Worm (Caenorhabditis elegans): ENCODE data around the gene tag-322.

tag-322 gene

DNA sequence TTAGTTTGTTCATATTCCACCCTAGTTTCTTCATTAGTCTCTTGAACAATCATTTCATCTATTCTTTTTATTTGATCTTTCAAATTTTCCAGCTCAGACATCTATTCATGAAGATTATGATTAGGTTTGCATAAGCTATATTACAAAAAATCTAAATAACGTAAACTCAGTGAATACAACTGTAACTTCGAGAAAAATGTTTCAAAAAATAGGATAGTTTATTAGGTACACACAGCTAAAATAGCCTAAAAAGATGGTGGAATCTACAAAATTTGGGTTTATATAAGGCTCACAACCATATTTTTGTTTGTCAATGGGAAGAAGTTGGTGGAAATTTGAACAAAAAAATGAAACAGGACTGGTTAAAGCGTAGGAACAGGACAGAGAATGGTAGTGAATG is 27.4 kb upstream of the tag-322 start, which contains the start of gene zgpa-1:
TSS of gene zgpa-1 (minus strand) at position 101 of the 400 bp plus-strand sequence.
- TF ChIP-seq nhr-42 (GFP tag; IDR thresholded peaks at IDR 0.05) = no peak
- TF ChIP-seq aha-1 (tag) = peak; percentile 88
- peak; percentile 2 for TF ChIP-seq dve-1 (tag; optimal IDR thresholded peaks at IDR 0.05; ENCODE audit: insufficient read depth)

DNA sequence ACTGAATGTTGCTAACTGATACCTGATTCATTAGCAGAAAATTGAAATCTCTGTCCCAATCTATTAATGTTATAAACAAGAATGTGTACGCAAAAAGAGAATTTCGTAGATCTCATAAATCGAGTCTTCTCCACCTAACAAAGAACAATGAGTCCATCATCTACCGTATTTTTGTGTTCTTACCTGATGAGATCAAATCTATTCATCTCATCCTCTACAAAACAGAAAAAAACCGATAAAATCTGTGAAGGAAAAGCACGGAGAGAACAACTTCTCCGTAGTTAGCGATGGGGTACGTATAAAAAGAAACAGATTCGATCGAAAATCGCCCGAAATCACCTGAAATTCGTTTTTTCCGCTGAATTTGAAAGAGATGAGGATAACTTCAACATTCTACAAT is 23.2 kb upstream of the tag-322 start, which contains the start of gene C33H5.1:
TSS of gene C33H5.1 (plus strand) at position 330 of the 400 bp plus-strand sequence.
- TF ChIP-seq dpl-1 (GFP tag; optimal IDR thresholded peaks at IDR 0.05) = no peak
- peak; percentile 70 for TF ChIP-seq aha-1 (tag)

DNA sequence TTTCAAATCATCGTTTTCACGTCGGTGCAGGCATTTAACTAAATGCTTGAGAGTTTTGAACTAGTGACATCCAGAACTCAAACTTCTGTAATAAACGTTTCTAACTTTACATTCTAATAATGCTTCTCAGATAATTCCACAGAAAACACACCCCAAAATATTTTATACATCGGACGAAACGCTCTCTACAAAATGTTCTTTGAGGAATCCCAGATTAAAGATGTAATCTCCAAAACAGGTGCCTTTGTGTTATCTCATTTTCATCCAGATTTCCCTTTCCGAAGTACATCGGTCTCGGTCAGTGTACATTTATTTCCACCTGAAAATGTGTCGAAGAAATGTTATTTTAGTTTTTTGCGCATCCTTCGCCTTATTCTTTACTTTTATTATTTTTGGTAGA is 19.4 kb upstream of the tag-322 start, which contains the start of gene C33H5.2:
TSS of gene C33H5.2 (plus strand) at position 301 of the 400 bp plus-strand sequence.
- TF ChIP-seq lir-3 (tag; optimal IDR thresholded peaks at IDR 0.05) = no peak
- no peak for TF ChIP-seq Y75B8A.6 (GFP tag; IDR thresholded peaks at IDR 0.05)
- no peak for TF ChIP-seq unc-39 (tag; optimal IDR thresholded peaks at IDR 0.05)
- no peak for TF ChIP-seq lin-38 (GFP tag; IDR thresholded peaks at IDR 0.05)
- no peak for TF ChIP-seq nhr-42 (GFP tag; IDR thresholded peaks at IDR 0.05)
- no peak for TF ChIP-seq F26F4.8 (GFP tag; conservative IDR thresholded peaks at IDR 0.05)
- no peak for TF ChIP-seq egl-27 (tag; optimal IDR thresholded peaks at IDR 0.05)
- TF ChIP-seq zip-11 (GFP tag; IDR thresholded peaks at IDR 0.05) = no peak

DNA sequence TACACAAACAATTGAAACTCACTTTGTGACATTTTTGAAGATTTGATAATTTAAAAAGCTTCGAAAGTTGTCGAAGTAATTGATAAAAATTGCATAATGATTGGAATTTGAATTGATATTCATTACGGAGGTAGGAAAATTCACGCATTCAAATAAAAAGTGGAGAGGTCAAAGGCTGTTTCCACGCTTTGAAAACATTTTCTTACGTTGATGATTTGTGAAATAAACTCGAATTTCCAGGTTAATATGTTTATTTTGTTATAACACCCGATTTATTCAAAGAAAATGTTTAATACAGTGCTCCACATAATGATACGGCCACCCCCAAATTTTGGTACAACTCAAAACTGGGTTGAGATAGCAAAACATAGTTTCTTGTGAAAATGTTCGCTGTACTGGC is 17.9 kb upstream of the tag-322 start, which contains the start of gene C33H5.16:
TSS of gene C33H5.16 (minus strand) at position 101 of the 400 bp plus-strand sequence.
- TF ChIP-seq ceh-20 (GFP tag; IDR thresholded peaks at IDR 0.05) = no peak
- no peak for TF ChIP-seq lsy-2 (tag; optimal IDR thresholded peaks at IDR 0.05)
- no peak for TF ChIP-seq nhr-42 (GFP tag; IDR thresholded peaks at IDR 0.05)

DNA sequence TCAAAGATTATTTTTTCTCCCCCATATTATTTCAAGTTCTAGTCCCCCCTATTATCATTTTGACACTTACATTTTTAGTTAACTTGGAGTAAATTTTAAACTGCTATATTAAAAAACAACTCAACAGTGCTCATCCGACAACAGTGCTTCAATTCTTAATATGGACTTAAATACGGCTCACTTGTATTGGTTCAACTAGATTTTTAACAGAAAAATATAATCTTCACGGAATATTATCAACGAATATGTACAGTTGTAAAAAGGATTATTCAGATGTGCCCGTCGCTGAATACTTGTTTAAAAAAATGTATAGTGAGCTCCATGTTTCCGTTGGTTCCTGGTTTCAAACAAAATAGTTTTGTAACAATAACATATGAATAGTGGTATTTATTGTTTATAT is 15.0 kb upstream of the tag-322 start:
- TF ChIP-seq cey-2 (tag; optimal IDR thresholded peaks at IDR 0.05; ENCODE audit: borderline replicate concordance, insufficient read depth) (no peak), daf-16 (GFP tag; optimal IDR thresholded peaks at IDR 0.05) (no peak), daf-16 (tag; optimal IDR thresholded peaks at IDR 0.05) (no peak), snpc-4 (tag; optimal IDR thresholded peaks at IDR 0.05) (no peak), snpc-1.2 (GFP tag; IDR thresholded peaks at IDR 0.05) (peak; percentile 61), T26A8.4 (GFP tag; IDR thresholded peaks at IDR 0.05) (no peak), hlh-11 (tag; optimal IDR thresholded peaks at IDR 0.05) (no peak), rbr-2 (tag; optimal IDR thresholded peaks at IDR 0.05) (no peak), F49E8.2 (tag; optimal IDR thresholded peaks at IDR 0.05; ENCODE audit: borderline replicate concordance) (peak; percentile 21), hmg-1.1 (GFP tag; IDR thresholded peaks at IDR 0.05) (no peak), zag-1 (tag; optimal IDR thresholded peaks at IDR 0.05) (no peak), lin-1 (GFP tag; IDR thresholded peaks at IDR 0.05) (no peak), egl-27 (tag; optimal IDR thresholded peaks at IDR 0.05) (no peak), nhr-48 (tag; optimal IDR thresholded peaks at IDR 0.05) (no peak)

DNA sequence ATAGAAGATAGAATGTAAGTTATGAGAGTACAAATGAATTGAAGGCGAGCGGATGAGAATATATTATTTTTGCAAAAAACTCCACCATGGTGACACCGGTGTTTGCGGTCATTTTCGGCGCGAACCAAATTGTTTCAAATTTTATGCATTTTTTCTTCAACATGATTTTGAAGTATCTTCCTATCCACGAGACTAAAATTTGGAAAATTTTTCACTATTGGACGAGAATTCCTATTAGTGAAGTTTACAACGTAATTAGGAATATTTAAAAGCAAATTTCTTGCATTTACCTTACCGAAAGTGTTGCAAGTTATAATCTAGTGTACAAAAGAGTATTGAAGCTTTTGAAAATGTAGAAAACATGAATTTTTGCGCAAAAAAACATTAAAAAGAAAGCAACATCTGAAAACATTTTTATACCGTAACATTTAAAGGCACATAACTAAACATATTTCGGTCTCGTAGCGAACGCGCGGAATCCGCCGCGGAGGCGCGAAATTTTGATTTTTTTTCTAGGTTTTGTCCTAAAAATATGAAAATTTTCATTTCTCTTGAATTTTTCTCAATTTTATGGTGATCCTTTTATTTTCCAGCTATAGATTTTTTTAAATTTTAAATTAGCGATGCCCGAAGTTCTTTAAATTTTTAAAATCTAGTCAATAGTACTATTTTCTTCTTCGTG is 11.2 kb upstream of the tag-322 start, which contains the start of gene sgo-1:
TSS of gene sgo-1 (minus strand) at position 51 of the 682 bp plus-strand sequence.
- TF ChIP-seq snpc-1.2 (GFP tag; IDR thresholded peaks at IDR 0.05) (peak; percentile 87), rbr-2 (tag; optimal IDR thresholded peaks at IDR 0.05) (no peak), hmg-1.1 (GFP tag; IDR thresholded peaks at IDR 0.05) (no peak), aly-2 (tag; optimal IDR thresholded peaks at IDR 0.05) (no peak), F49E8.2 (tag; optimal IDR thresholded peaks at IDR 0.05; ENCODE audit: borderline replicate concordance) (peak; percentile 91), ctbp-1 (GFP tag; IDR thresholded peaks at IDR 0.05) (no peak), dve-1 (tag; optimal IDR thresholded peaks at IDR 0.05; ENCODE audit: insufficient read depth) (no peak), pqm-1 (tag; optimal IDR thresholded peaks at IDR 0.05) (no peak), php-3 (GFP tag; IDR thresholded peaks at IDR 0.05) (no peak), lin-38 (GFP tag; IDR thresholded peaks at IDR 0.05) (peak; percentile 85), daf-16 (GFP tag; optimal IDR thresholded peaks at IDR 0.05) (no peak), daf-16 (tag; optimal IDR thresholded peaks at IDR 0.05) (no peak), tra-1 (GFP tag; IDR thresholded peaks at IDR 0.05) (no peak), nhr-28 (tag; optimal IDR thresholded peaks at IDR 0.05) (no peak), F10B5.3 (tag; optimal IDR thresholded peaks at IDR 0.05) (no peak), unc-62 (GFP tag; optimal IDR thresholded peaks at IDR 0.05 in 1 of 2) (no peak), unc-62 (tag; optimal IDR thresholded peaks at IDR 0.05) (no peak), duxl-1 (tag; optimal IDR thresholded peaks at IDR 0.05; ENCODE audit: poor library complexity) (no peak), daf-19 (GFP tag; conservative IDR thresholded peaks at IDR 0.05) (no peak), zfp-2 (tag; optimal IDR thresholded peaks at IDR 0.05) (no peak), ZK337.2 (GFP tag; IDR thresholded peaks at IDR 0.05) (no peak), R02D3.7 (tag; optimal IDR thresholded peaks at IDR 0.05) (no peak), ceh-20 (GFP tag; IDR thresholded peaks at IDR 0.05) (no peak)
